Fruit fly (Drosophila melanogaster) whole organism, wandering third instar larva: Measurements from ENCODE around the gene CG10562.
A peak's percentile ranks its signal among the peaks of the same experiment; 100 is the strongest.

Source experiments
- sage ChIP-seq: fragments of 200-800 bp; sonication (Bioruptor generic); optimal IDR thresholded peaks from 2 replicates; lab custom pipeline; 2016; ENCODE audit warnings: missing biosample characterization, mild to moderate bottlenecking, missing genetic modification characterization
- tai ChIP-seq: sonication (Bioruptor generic); optimal IDR thresholded peaks from 2 replicates; lab custom pipeline; 2016; ENCODE audit warnings: missing biosample characterization, missing genetic modification characterization

dm6 chr3R:25295320-25296020 lies 27.1 kb downstream of the CG10562 start, which contains the start of gene CG31102:
- TF ChIP-seq tai (GFP tag; lab: Kevin White, UChicago) = no peak
- TF ChIP-seq sage (GFP tag; lab: Kevin White, UChicago) = peak; percentile 7
